Fruit fly (Drosophila melanogaster): ENCODE measurements around the gene bdwf.

bdwf gene

DNA sequence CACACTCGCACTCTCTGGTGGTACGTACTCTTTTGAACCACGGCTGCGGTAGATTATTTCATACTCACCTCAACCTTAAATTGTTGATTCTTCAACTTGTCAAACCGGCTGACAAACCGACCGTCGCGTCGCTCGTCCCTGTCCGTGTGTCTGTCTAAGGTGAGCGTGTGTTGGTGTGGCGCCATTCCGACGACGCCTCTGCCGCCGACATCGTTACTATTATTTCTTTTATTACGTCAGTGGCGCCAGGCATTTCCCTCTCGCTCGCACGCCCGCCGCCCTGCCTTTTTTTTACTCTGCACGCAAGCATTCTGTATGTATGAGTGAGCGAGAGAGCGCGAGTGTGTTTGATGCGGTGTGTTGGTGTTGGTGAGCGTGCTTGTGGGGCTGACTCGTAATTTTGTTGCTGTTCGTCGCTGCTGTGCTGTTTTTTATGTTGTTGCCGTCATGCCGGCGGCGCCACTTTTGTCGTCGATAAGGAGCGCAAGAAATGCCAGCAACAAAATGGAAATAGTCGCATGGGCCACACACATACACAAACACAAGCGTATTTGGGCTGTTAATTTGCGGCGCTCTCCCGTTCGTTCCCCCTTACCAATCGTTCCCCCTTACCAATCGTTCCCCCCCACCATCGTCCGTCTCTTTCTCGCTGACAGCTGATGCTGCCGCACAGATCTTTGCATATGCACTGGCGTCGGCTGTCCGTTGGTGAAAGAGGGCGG is 13.4 kb upstream of the bdwf start:
- TF ChIP-seq Dll (optimal IDR thresholded peaks at IDR 0.05) (peak; percentile 97), usp (GFP tag; optimal IDR thresholded peaks at IDR 0.05) (no peak), CG8478 (optimal IDR thresholded peaks at IDR 0.05) (peak; percentile 77), EcR (GFP tag; optimal IDR thresholded peaks at IDR 0.05) (no peak), psq (optimal IDR thresholded peaks at IDR 0.05) (no peak), pan (optimal IDR thresholded peaks at IDR 0.05) (peak; percentile 51)

dm6 chr3R:17054528-17054927 is 11.6 kb upstream of the bdwf start:
- TF ChIP-seq Dll (optimal IDR thresholded peaks at IDR 0.05), result no peak
- no peak for TF ChIP-seq EcR (GFP tag; optimal IDR thresholded peaks at IDR 0.05)
- no peak for TF ChIP-seq CG8478 (optimal IDR thresholded peaks at IDR 0.05)
- TF ChIP-seq pan (optimal IDR thresholded peaks at IDR 0.05), result no peak
- TF ChIP-seq psq (optimal IDR thresholded peaks at IDR 0.05), result no peak
- TF ChIP-seq usp (GFP tag; optimal IDR thresholded peaks at IDR 0.05), result no peak

- TF ChIP-seq Dll (optimal IDR thresholded peaks at IDR 0.05), result peak; percentile 90
- TF ChIP-seq EcR (GFP tag; optimal IDR thresholded peaks at IDR 0.05), result no peak
Observed at dm6 chr3R:17053415-17054177, 10.7 kb upstream of the bdwf start, which contains the start of gene Dad. Gene Dad (plus strand): TSS chr3R:17054007.

DNA sequence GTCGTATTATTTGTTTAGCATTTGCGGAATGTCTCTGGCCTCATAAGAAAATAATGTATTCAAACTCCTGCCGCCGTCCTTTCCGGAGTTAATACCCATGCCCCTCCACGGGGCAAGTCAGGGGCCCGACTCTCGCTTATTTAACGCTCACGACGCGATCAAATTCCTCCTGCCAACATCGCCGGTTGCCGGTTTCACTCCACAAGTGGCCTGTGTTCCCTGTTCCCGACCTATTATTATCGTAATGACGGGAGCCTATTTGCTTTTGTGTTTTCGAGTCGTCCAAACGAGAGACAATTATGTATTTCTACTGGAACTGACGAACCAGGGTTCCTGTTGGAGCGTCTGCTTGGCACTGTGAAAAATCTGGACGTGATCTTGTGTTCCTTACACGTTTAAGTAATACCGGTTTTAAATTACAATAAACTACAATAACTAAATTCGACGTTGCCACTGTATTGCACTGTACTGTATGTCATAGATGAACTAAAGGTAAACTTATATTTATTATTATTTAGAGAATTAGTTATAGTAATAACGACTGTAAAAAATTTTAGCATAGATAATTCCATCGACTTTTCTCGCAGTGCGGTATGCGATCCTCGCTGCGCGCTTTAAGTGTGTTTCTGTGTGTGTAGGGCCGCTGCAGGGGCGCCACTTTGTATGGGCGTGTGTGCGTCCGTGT is 9.7 kb upstream of the bdwf start:
- TF ChIP-seq pan (optimal IDR thresholded peaks at IDR 0.05) (no peak), EcR (GFP tag; optimal IDR thresholded peaks at IDR 0.05) (no peak), psq (optimal IDR thresholded peaks at IDR 0.05) (no peak), Dll (optimal IDR thresholded peaks at IDR 0.05) (peak; percentile 37), usp (GFP tag; optimal IDR thresholded peaks at IDR 0.05) (no peak)

DNA sequence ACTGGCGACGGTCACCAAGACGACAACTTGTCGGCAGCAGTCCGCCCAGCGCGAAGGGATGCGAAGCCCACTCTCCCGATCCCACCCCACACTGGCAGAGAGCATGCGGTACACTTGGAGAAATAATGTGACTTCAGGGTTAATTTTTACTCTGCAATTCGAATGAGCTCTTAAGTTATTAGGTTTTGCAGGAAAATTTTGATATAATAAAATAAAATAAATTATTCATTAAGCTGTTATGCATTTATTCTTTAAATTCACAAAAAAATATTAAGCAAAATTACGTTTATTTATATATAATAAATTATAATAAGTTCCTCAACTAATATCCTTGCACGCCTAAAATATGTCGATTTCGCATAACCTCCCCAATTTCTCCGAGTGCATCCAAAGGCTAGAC is 5.9 kb upstream of the bdwf start:
- no peak for TF ChIP-seq psq (optimal IDR thresholded peaks at IDR 0.05)
- TF ChIP-seq CG8478 (optimal IDR thresholded peaks at IDR 0.05), result no peak
- no peak for TF ChIP-seq Dll (optimal IDR thresholded peaks at IDR 0.05)
- no peak for TF ChIP-seq EcR (GFP tag; optimal IDR thresholded peaks at IDR 0.05)
- TF ChIP-seq usp (GFP tag; optimal IDR thresholded peaks at IDR 0.05), result no peak
- no peak for TF ChIP-seq pan (optimal IDR thresholded peaks at IDR 0.05)

- TF ChIP-seq psq (optimal IDR thresholded peaks at IDR 0.05), result no peak
- no peak for TF ChIP-seq pan (optimal IDR thresholded peaks at IDR 0.05)
- no peak for TF ChIP-seq Dll (optimal IDR thresholded peaks at IDR 0.05)
- no peak for TF ChIP-seq usp (GFP tag; optimal IDR thresholded peaks at IDR 0.05)
- no peak for TF ChIP-seq CG8478 (optimal IDR thresholded peaks at IDR 0.05)
- TF ChIP-seq EcR (GFP tag; optimal IDR thresholded peaks at IDR 0.05), result no peak
Observed at dm6 chr3R:17043570-17043923, 611 bp upstream of the bdwf start.

- TF ChIP-seq Dll (optimal IDR thresholded peaks at IDR 0.05) (no peak), pan (optimal IDR thresholded peaks at IDR 0.05) (no peak), psq (optimal IDR thresholded peaks at IDR 0.05) (no peak), CG8478 (optimal IDR thresholded peaks at IDR 0.05) (no peak), usp (GFP tag; optimal IDR thresholded peaks at IDR 0.05) (no peak), EcR (GFP tag; optimal IDR thresholded peaks at IDR 0.05) (no peak)
Observed at dm6 chr3R:17039993-17040807, 2.7 kb downstream of the bdwf start, which contains the start of the genes CG18213 and Trm7-32. Gene CG18213 (minus strand): TSS chr3R:17040203. Gene Trm7-32 (plus strand): TSS chr3R:17040682.

dm6 chr3R:17035945-17036344 is 7.0 kb downstream of the bdwf start, which contains the start of gene CG4009:
Gene CG4009 (minus strand): TSS chr3R:17036045.
- TF ChIP-seq psq (optimal IDR thresholded peaks at IDR 0.05) (no peak), CG8478 (optimal IDR thresholded peaks at IDR 0.05) (no peak), Dll (optimal IDR thresholded peaks at IDR 0.05) (no peak), usp (GFP tag; optimal IDR thresholded peaks at IDR 0.05) (no peak), pan (optimal IDR thresholded peaks at IDR 0.05) (no peak), EcR (GFP tag; optimal IDR thresholded peaks at IDR 0.05) (no peak)

- TF ChIP-seq psq (optimal IDR thresholded peaks at IDR 0.05) (no peak), CG8478 (optimal IDR thresholded peaks at IDR 0.05) (no peak), usp (GFP tag; optimal IDR thresholded peaks at IDR 0.05) (no peak), EcR (GFP tag; optimal IDR thresholded peaks at IDR 0.05) (no peak), pan (optimal IDR thresholded peaks at IDR 0.05) (no peak), Dll (optimal IDR thresholded peaks at IDR 0.05) (no peak)
Observed at dm6 chr3R:17031502-17031901, 11.4 kb downstream of the bdwf start, which contains the start of gene CG31268. Gene CG31268 (plus strand): TSS chr3R:17031802.

DNA sequence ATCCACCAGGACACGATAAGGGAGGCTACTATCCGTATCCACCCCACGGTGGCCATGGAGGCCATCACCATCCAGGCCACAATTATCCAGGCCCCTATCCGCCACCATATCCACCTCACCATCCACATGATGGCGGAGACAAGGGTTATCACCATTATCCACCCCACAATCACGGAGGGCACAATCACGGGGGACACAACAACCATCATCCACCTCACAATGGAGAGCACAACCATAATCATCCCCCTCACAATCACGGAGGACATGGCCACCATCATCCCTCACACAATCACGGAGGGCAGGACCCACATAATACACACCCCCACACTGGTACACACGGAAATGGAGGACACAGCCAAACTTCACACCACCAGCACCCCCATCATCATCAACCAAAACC is 13.1 kb downstream of the bdwf start:
- TF ChIP-seq Dll (optimal IDR thresholded peaks at IDR 0.05), result no peak
- no peak for TF ChIP-seq pan (optimal IDR thresholded peaks at IDR 0.05)
- TF ChIP-seq EcR (GFP tag; optimal IDR thresholded peaks at IDR 0.05), result no peak
- no peak for TF ChIP-seq psq (optimal IDR thresholded peaks at IDR 0.05)
- no peak for TF ChIP-seq CG8478 (optimal IDR thresholded peaks at IDR 0.05)
- TF ChIP-seq usp (GFP tag; optimal IDR thresholded peaks at IDR 0.05), result no peak

DNA sequence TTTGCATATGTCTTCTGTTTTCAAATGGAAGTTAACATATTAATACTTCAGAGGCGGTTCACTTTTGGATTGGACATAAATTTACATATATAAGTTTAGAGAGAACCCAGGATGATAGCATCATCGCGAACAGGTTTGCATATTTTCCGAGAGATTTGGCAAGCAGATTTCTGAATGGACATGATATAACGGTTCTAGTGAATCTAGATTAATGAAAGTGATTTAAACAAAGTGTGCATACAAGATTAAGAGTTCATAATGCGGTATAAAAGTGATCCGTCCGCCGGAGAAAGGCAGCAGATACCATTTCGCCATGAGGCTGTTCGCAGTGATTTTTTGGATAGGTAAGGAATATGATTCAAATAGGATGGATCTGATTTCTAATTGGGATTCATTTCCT is 14.5 kb downstream of the bdwf start, which contains the start of gene CG5225:
TSS of gene CG5225 (plus strand) at position 301 of the 400 bp plus-strand sequence.
- no peak for TF ChIP-seq EcR (GFP tag; optimal IDR thresholded peaks at IDR 0.05)
- no peak for TF ChIP-seq Dll (optimal IDR thresholded peaks at IDR 0.05)
- TF ChIP-seq usp (GFP tag; optimal IDR thresholded peaks at IDR 0.05), result no peak
- TF ChIP-seq CG8478 (optimal IDR thresholded peaks at IDR 0.05), result no peak
- TF ChIP-seq psq (optimal IDR thresholded peaks at IDR 0.05), result no peak
- TF ChIP-seq pan (optimal IDR thresholded peaks at IDR 0.05), result no peak

Data from whole organism.